Comparison of ENCODE assay signal across 4 worm cellular contexts in genomic region chrIV:7103211-7103679, ce11.
TF ChIP-seq lines count a peak whose summit lies in the region.

TSS of gene rde-8 (minus strand) at chrIV:7103261.
TSS of gene ZC477.3 (plus strand) at chrIV:7103492.

TF ChIP-seq in whole organism, L1 larva, 84 proteins besides CTCF, POLR2A, EP300 and RAD21 (continued from another document and continues in another):
- TF ChIP-seq elt-3 (tag; optimal IDR thresholded peaks at IDR 0.05; lab: Kevin White, UChicago) (peak in 2 of 6 experiments; percentile 0 to 3), skn-1 (tag; optimal IDR thresholded peaks at IDR 0.05; lab: Kevin White, UChicago) (peak; percentile 74), xbp-1 (tag; optimal IDR thresholded peaks at IDR 0.05; lab: Kevin White, UChicago) (peak; percentile 82), snu-23 (GFP tag; optimal IDR thresholded peaks at IDR 0.05; lab: Kevin White, UChicago) (peak; percentile 90), fkh-8 (tag; optimal IDR thresholded peaks at IDR 0.05; lab: Kevin White, UChicago) (peak; percentile 48), lin-35 (GFP tag; optimal IDR thresholded peaks at IDR 0.05; lab: Kevin White, UChicago) (peak; percentile 79 to 86), hlh-17 (GFP tag; optimal IDR thresholded peaks at IDR 0.05; lab: Kevin White, UChicago; ENCODE audit: borderline replicate concordance) (no peak), rnt-1 (tag; optimal IDR thresholded peaks at IDR 0.05; lab: Kevin White, UChicago) (peak; percentile 89), fkh-4 (tag; optimal IDR thresholded peaks at IDR 0.05; lab: Kevin White, UChicago; ENCODE audit: borderline replicate concordance) (peak; percentile 58), ceh-63 (GFP tag; optimal IDR thresholded peaks at IDR 0.05; lab: Kevin White, UChicago) (no peak), ceh-82 (tag; optimal IDR thresholded peaks at IDR 0.05; lab: Kevin White, UChicago) (peak; percentile 46 to 85 (median 55)), F16B12.6 (tag; optimal IDR thresholded peaks at IDR 0.05; lab: Kevin White, UChicago) (peak; percentile 48), lin-39 (tag; optimal IDR thresholded peaks at IDR 0.05; lab: Kevin White, UChicago) (peak; percentile 64), nhr-84 (tag; optimal IDR thresholded peaks at IDR 0.05; lab: Kevin White, UChicago) (no peak), swsn-7 (tag; optimal IDR thresholded peaks at IDR 0.05; lab: Kevin White, UChicago) (peak; percentile 85), blmp-1 (tag; optimal IDR thresholded peaks at IDR 0.05; lab: Kevin White, UChicago) (peak; percentile 57), pqm-1 (tag; optimal IDR thresholded peaks at IDR 0.05; lab: Kevin White, UChicago) (no peak), nhr-20 (tag; optimal IDR thresholded peaks at IDR 0.05; lab: Kevin White, UChicago) (peak; percentile 81), lin-14 (GFP tag; optimal IDR thresholded peaks at IDR 0.05; lab: Kevin White, UChicago) (no peak), fkh-10 (GFP tag; optimal IDR thresholded peaks at IDR 0.05; lab: Kevin White, UChicago) (no peak), egl-27 (tag; optimal IDR thresholded peaks at IDR 0.05; lab: Kevin White, UChicago) (no peak), snpc-4 (tag; optimal IDR thresholded peaks at IDR 0.05; lab: Kevin White, UChicago) (peak; percentile 80), fos-1 (tag; optimal IDR thresholded peaks at IDR 0.05; lab: Kevin White, UChicago) (peak; percentile 9), hpl-2 (GFP tag; optimal IDR thresholded peaks at IDR 0.05; lab: Kevin White, UChicago) (no peak), sptf-1 (tag; optimal IDR thresholded peaks at IDR 0.05; lab: Kevin White, UChicago) (no peak), C04F5.9 (tag; optimal IDR thresholded peaks at IDR 0.05; lab: Kevin White, UChicago) (no peak), nhr-11 (tag; optimal IDR thresholded peaks at IDR 0.05; lab: Kevin White, UChicago) (peak; percentile 37), ztf-4 (tag; optimal IDR thresholded peaks at IDR 0.05; lab: Kevin White, UChicago) (no peak), efl-1 (optimal IDR thresholded peaks at IDR 0.05; lab: Kevin White, UChicago) (peak; percentile 76 to 83), efl-1 (GFP tag; optimal IDR thresholded peaks at IDR 0.05 in 1 of 2; lab: Kevin White, UChicago) (peak; percentile 76 to 97), pag-3 (tag; optimal IDR thresholded peaks at IDR 0.05; lab: Kevin White, UChicago; ENCODE audit: borderline replicate concordance, insufficient read depth) (no peak), aha-1 (tag; optimal IDR thresholded peaks at IDR 0.05; lab: Kevin White, UChicago) (no peak)

TF ChIP-seq in whole organism, L2 larva, 48 proteins besides CTCF, POLR2A, EP300 and RAD21 (continued from another document):
- TF ChIP-seq lsy-2 (tag; optimal IDR thresholded peaks at IDR 0.05; lab: Kevin White, UChicago) (peak; percentile 67 to 89), nhr-129 (tag; optimal IDR thresholded peaks at IDR 0.05; lab: Kevin White, UChicago) (peak; percentile 57), elt-3 (tag; optimal IDR thresholded peaks at IDR 0.05; lab: Kevin White, UChicago) (no peak), gmeb-1 (tag; optimal IDR thresholded peaks at IDR 0.05; lab: Kevin White, UChicago) (peak; percentile 83), Y55F3AM.14 (GFP tag; optimal IDR thresholded peaks at IDR 0.05; lab: Kevin White, UChicago) (no peak), nhr-237 (tag; optimal IDR thresholded peaks at IDR 0.05; lab: Kevin White, UChicago) (no peak), mab-5 (tag; optimal IDR thresholded peaks at IDR 0.05; lab: Kevin White, UChicago) (peak; percentile 41), lin-13 (GFP tag; optimal IDR thresholded peaks at IDR 0.05; lab: Kevin White, UChicago) (peak; percentile 50), ceh-16 (tag; optimal IDR thresholded peaks at IDR 0.05; lab: Kevin White, UChicago) (no peak)
TF ChIP-seq in whole organism, L2 larva: peak in this region for 20.

TF ChIP-seq in whole organism, L4 larva, 104 proteins besides CTCF, POLR2A, EP300 and RAD21 (continued from another document and continues in another):
- no peak for TF ChIP-seq ztf-7 (tag; optimal IDR thresholded peaks at IDR 0.05; lab: Kevin White, UChicago)
- peak; percentile 68 for TF ChIP-seq dve-1 (tag; optimal IDR thresholded peaks at IDR 0.05; lab: Kevin White, UChicago; ENCODE audit: insufficient read depth)
- no peak for TF ChIP-seq Y105C5A.15 (GFP tag; IDR thresholded peaks at IDR 0.05; lab: Robert Waterston, UW)
- no peak for TF ChIP-seq pqm-1 (tag; optimal IDR thresholded peaks at IDR 0.05; lab: Kevin White, UChicago)
- no peak for TF ChIP-seq daf-8 (GFP tag; IDR thresholded peaks at IDR 0.05; lab: Robert Waterston, UW)
- no peak for TF ChIP-seq nhr-111 (GFP tag; optimal IDR thresholded peaks at IDR 0.05; lab: Kevin White, UChicago)
- TF ChIP-seq dpl-1 (GFP tag; optimal IDR thresholded peaks at IDR 0.05; lab: Kevin White, UChicago): peak; percentile 75
- no peak for TF ChIP-seq zfp-3 (GFP tag; conservative IDR thresholded peaks at IDR 0.05; lab: Robert Waterston, UW)
- no peak for TF ChIP-seq fkh-10 (GFP tag; optimal IDR thresholded peaks at IDR 0.05; lab: Kevin White, UChicago)
- no peak for TF ChIP-seq nhr-25 (tag; optimal IDR thresholded peaks at IDR 0.05; lab: Kevin White, UChicago; ENCODE audit: borderline replicate concordance, insufficient read depth)
- TF ChIP-seq lin-1 (GFP tag; IDR thresholded peaks at IDR 0.05; lab: Robert Waterston, UW): no peak
- TF ChIP-seq ceh-20 (GFP tag; IDR thresholded peaks at IDR 0.05; lab: Robert Waterston, UW): no peak
- TF ChIP-seq nhr-10 (tag; optimal IDR thresholded peaks at IDR 0.05; lab: Kevin White, UChicago): no peak
- TF ChIP-seq mep-1 (tag; optimal IDR thresholded peaks at IDR 0.05; lab: Kevin White, UChicago): no peak
- no peak for TF ChIP-seq attf-4 (tag; optimal IDR thresholded peaks at IDR 0.05; lab: Kevin White, UChicago)
- no peak for TF ChIP-seq hlh-30 (tag; optimal IDR thresholded peaks at IDR 0.05; lab: Kevin White, UChicago; ENCODE audit: insufficient read depth)
- TF ChIP-seq F44E2.7 (GFP tag; IDR thresholded peaks at IDR 0.05; lab: Robert Waterston, UW): no peak
- no peak for TF ChIP-seq lin-39 (tag; optimal IDR thresholded peaks at IDR 0.05; lab: Kevin White, UChicago)
- no peak for TF ChIP-seq lin-29 (GFP tag; IDR thresholded peaks at IDR 0.05; lab: Robert Waterston, UW)
- TF ChIP-seq lin-13 (GFP tag; optimal IDR thresholded peaks at IDR 0.05; lab: Kevin White, UChicago): peak; percentile 4
- no peak for TF ChIP-seq mxl-2 (GFP tag; conservative IDR thresholded peaks at IDR 0.05; lab: Robert Waterston, UW)
- TF ChIP-seq zfp-2 (tag; optimal IDR thresholded peaks at IDR 0.05; lab: Kevin White, UChicago): no peak
- TF ChIP-seq nhr-28 (tag; optimal IDR thresholded peaks at IDR 0.05; lab: Kevin White, UChicago): peak; percentile 18
- no peak for TF ChIP-seq lir-3 (tag; optimal IDR thresholded peaks at IDR 0.05; lab: Kevin White, UChicago)
- no peak for TF ChIP-seq unc-130 (GFP tag; optimal IDR thresholded peaks at IDR 0.05; lab: Kevin White, UChicago)
- TF ChIP-seq hlh-11 (tag; optimal IDR thresholded peaks at IDR 0.05; lab: Kevin White, UChicago): no peak
- no peak for TF ChIP-seq fos-1 (tag; optimal IDR thresholded peaks at IDR 0.05; lab: Kevin White, UChicago)
- TF ChIP-seq F26F4.8 (GFP tag; conservative IDR thresholded peaks at IDR 0.05; lab: Robert Waterston, UW): no peak
- TF ChIP-seq jun-1 (tag; optimal IDR thresholded peaks at IDR 0.05; lab: Kevin White, UChicago): peak; percentile 28
- TF ChIP-seq nhr-102 (tag; optimal IDR thresholded peaks at IDR 0.05; lab: Kevin White, UChicago): peak; percentile 42
- 0 out of 2 replicates have a peak, but pooled peaks have one; percentile 60 for TF ChIP-seq hmg-1.1 (GFP tag; IDR thresholded peaks at IDR 0.05; lab: Robert Waterston, UW)
- TF ChIP-seq ama-1 (optimal IDR thresholded peaks at IDR 0.05; lab: Kevin White, UChicago): peak; percentile 10
- TF ChIP-seq mdl-1 (tag; optimal IDR thresholded peaks at IDR 0.05; lab: Kevin White, UChicago): no peak
- TF ChIP-seq madf-9 (GFP tag; conservative IDR thresholded peaks at IDR 0.05; lab: Robert Waterston, UW): no peak
- no peak for TF ChIP-seq Y48G9A.11 (GFP tag; IDR thresholded peaks at IDR 0.05; lab: Robert Waterston, UW)
- no peak for TF ChIP-seq Y5F2A.4 (GFP tag; optimal IDR thresholded peaks at IDR 0.05; lab: Kevin White, UChicago)
- no peak for TF ChIP-seq aly-2 (tag; optimal IDR thresholded peaks at IDR 0.05; lab: Kevin White, UChicago)
- no peak for TF ChIP-seq duxl-1 (tag; optimal IDR thresholded peaks at IDR 0.05; lab: Kevin White, UChicago; ENCODE audit: poor library complexity)
- 0 out of 2 replicates have a peak, but pooled peaks have one; percentile 52 for TF ChIP-seq snpc-1.2 (GFP tag; IDR thresholded peaks at IDR 0.05; lab: Robert Waterston, UW)
- TF ChIP-seq madf-5 (GFP tag; IDR thresholded peaks at IDR 0.05; lab: Robert Waterston, UW): no peak
- TF ChIP-seq pha-4 (GFP tag; IDR thresholded peaks at IDR 0.05; lab: Robert Waterston, UW): no peak
- TF ChIP-seq pha-4 (tag; optimal IDR thresholded peaks at IDR 0.05; lab: Kevin White, UChicago): no peak
- TF ChIP-seq T20F7.1 (GFP tag; optimal IDR thresholded peaks at IDR 0.05; lab: Kevin White, UChicago): peak; percentile 54
- TF ChIP-seq lin-15B (tag; optimal IDR thresholded peaks at IDR 0.05; lab: Kevin White, UChicago): no peak
- no peak for TF ChIP-seq nhr-41 (GFP tag; IDR thresholded peaks at IDR 0.05; lab: Robert Waterston, UW)
- TF ChIP-seq ceh-82 (tag; optimal IDR thresholded peaks at IDR 0.05; lab: Kevin White, UChicago): no peak
- TF ChIP-seq spr-1 (tag; optimal IDR thresholded peaks at IDR 0.05; lab: Kevin White, UChicago): no peak
- TF ChIP-seq ces-1 (GFP tag; optimal IDR thresholded peaks at IDR 0.05; lab: Kevin White, UChicago): no peak
- no peak for TF ChIP-seq dmd-9 (GFP tag; IDR thresholded peaks at IDR 0.05; lab: Robert Waterston, UW)

TF ChIP-seq in whole organism, young adult, 124 proteins besides CTCF, POLR2A, EP300 and RAD21 (continued from another document):
- TF ChIP-seq let-607 (tag; optimal IDR thresholded peaks at IDR 0.05; lab: Kevin White, UChicago) (no peak), mxl-1 (tag; optimal IDR thresholded peaks at IDR 0.05; lab: Kevin White, UChicago) (no peak), madf-3 (GFP tag; IDR thresholded peaks at IDR 0.05; lab: Robert Waterston, UW) (0 out of 2 replicates have a peak, but pooled peaks have one; percentile 1), mes-4 (tag; optimal IDR thresholded peaks at IDR 0.05; lab: Kevin White, UChicago) (no peak), unc-130 (GFP tag; optimal IDR thresholded peaks at IDR 0.05; lab: Kevin White, UChicago) (no peak), egl-44 (GFP tag; IDR thresholded peaks at IDR 0.05; lab: Robert Waterston, UW) (no peak), F52B5.7 (tag; optimal IDR thresholded peaks at IDR 0.05; lab: Kevin White, UChicago) (no peak), Y56A3A.18 (GFP tag; IDR thresholded peaks at IDR 0.05; lab: Robert Waterston, UW) (no peak), T07F8.4 (tag; optimal IDR thresholded peaks at IDR 0.05; lab: Kevin White, UChicago) (no peak), sdz-38 (tag; optimal IDR thresholded peaks at IDR 0.05; lab: Kevin White, UChicago) (no peak), ceh-91 (GFP tag; IDR thresholded peaks at IDR 0.05; lab: Robert Waterston, UW) (no peak), hsf-1 (GFP tag; IDR thresholded peaks at IDR 0.05; lab: Robert Waterston, UW) (no peak), aptf-3 (GFP tag; IDR thresholded peaks at IDR 0.05; lab: Robert Waterston, UW) (no peak), madf-10 (tag; optimal IDR thresholded peaks at IDR 0.05; lab: Kevin White, UChicago) (no peak), tlf-1 (GFP tag; optimal IDR thresholded peaks at IDR 0.05; lab: Kevin White, UChicago) (peak; percentile 31), Y53F4B.3 (GFP tag; IDR thresholded peaks at IDR 0.05; lab: Robert Waterston, UW) (no peak), lsl-1 (GFP tag; optimal IDR thresholded peaks at IDR 0.05; lab: Kevin White, UChicago) (peak; percentile 39), fkh-3 (tag; optimal IDR thresholded peaks at IDR 0.05; lab: Kevin White, UChicago) (no peak), bed-1 (GFP tag; IDR thresholded peaks at IDR 0.05; lab: Robert Waterston, UW) (no peak), snpc-4 (GFP tag; optimal IDR thresholded peaks at IDR 0.05; lab: Kevin White, UChicago) (no peak), snpc-4 (tag; optimal IDR thresholded peaks at IDR 0.05; lab: Kevin White, UChicago) (peak in 3 of 4 experiments; percentile 31 to 79 (median 70)), hmg-1.2 (GFP tag; IDR thresholded peaks at IDR 0.05; lab: Robert Waterston, UW) (peak; percentile 36; the same call in 1 of the 2 replicates), egl-18 (GFP tag; IDR thresholded peaks at IDR 0.05; lab: Robert Waterston, UW) (no peak), ztf-28 (GFP tag; IDR thresholded peaks at IDR 0.05; lab: Robert Waterston, UW) (no peak), hlh-26 (GFP tag; conservative IDR thresholded peaks at IDR 0.05; lab: Robert Waterston, UW) (no peak), snpc-1.1 (tag; optimal IDR thresholded peaks at IDR 0.05; lab: Kevin White, UChicago; ENCODE audit: insufficient read depth) (peak; percentile 10), lin-35 (GFP tag; optimal IDR thresholded peaks at IDR 0.05; lab: Kevin White, UChicago) (peak in 1 of 3 experiments; percentile 77), tbp1 (GFP tag; optimal IDR thresholded peaks at IDR 0.05; lab: Kevin White, UChicago) (peak; percentile 26), rpc-1 (optimal IDR thresholded peaks at IDR 0.05; lab: Kevin White, UChicago) (no peak), rpc-1 (tag; optimal IDR thresholded peaks at IDR 0.05; lab: Kevin White, UChicago) (no peak), cebp-2 (GFP tag; IDR thresholded peaks at IDR 0.05; lab: Robert Waterston, UW) (no peak), F37B4.10 (GFP tag; IDR thresholded peaks at IDR 0.05; lab: Robert Waterston, UW) (no peak), nhr-80 (tag; optimal IDR thresholded peaks at IDR 0.05; lab: Kevin White, UChicago) (peak; percentile 17), let-526 (GFP tag; IDR thresholded peaks at IDR 0.05; lab: Robert Waterston, UW) (no peak), akir-1 (GFP tag; optimal IDR thresholded peaks at IDR 0.05; lab: Kevin White, UChicago) (no peak), aptf-2 (GFP tag; conservative IDR thresholded peaks at IDR 0.05; lab: Robert Waterston, UW) (no peak), hmg-20 (GFP tag; IDR thresholded peaks at IDR 0.05; lab: Robert Waterston, UW) (no peak), ets-4 (GFP tag; optimal IDR thresholded peaks at IDR 0.05; lab: Kevin White, UChicago) (no peak), ekl-4 (GFP tag; IDR thresholded peaks at IDR 0.05; lab: Robert Waterston, UW) (0 out of 2 replicates have a peak, but pooled peaks have one; percentile 8), F22D6.2 (tag; optimal IDR thresholded peaks at IDR 0.05; lab: Kevin White, UChicago) (no peak), B0035.1 (tag; optimal IDR thresholded peaks at IDR 0.05; lab: Kevin White, UChicago) (no peak), nhr-27 (tag; optimal IDR thresholded peaks at IDR 0.05; lab: Kevin White, UChicago) (no peak), rec-8 (tag; optimal IDR thresholded peaks at IDR 0.05; lab: Kevin White, UChicago) (no peak), tbx-9 (tag; optimal IDR thresholded peaks at IDR 0.05; lab: Kevin White, UChicago; ENCODE audit: borderline replicate concordance) (no peak), zim-3 (tag; optimal IDR thresholded peaks at IDR 0.05; lab: Kevin White, UChicago) (no peak), D2030.7 (GFP tag; IDR thresholded peaks at IDR 0.05; lab: Robert Waterston, UW) (no peak), F57C9.4 (tag; optimal IDR thresholded peaks at IDR 0.05; lab: Kevin White, UChicago) (no peak), die-1 (tag; optimal IDR thresholded peaks at IDR 0.05; lab: Kevin White, UChicago) (no peak), Y95B8A.8 (GFP tag; IDR thresholded peaks at IDR 0.05; lab: Robert Waterston, UW) (no peak), hrde-1 (tag; optimal IDR thresholded peaks at IDR 0.05; lab: Kevin White, UChicago; ENCODE audit: borderline replicate concordance) (no peak), lsy-27 (tag; optimal IDR thresholded peaks at IDR 0.05; lab: Kevin White, UChicago; ENCODE audit: borderline replicate concordance, insufficient read depth) (no peak), pbrm-1 (GFP tag; IDR thresholded peaks at IDR 0.05; lab: Robert Waterston, UW) (0 out of 2 replicates have a peak, but pooled peaks have one; percentile 36), lin-40 (tag; optimal IDR thresholded peaks at IDR 0.05; lab: Kevin White, UChicago) (peak; percentile 76)
